Worm (Caenorhabditis elegans): ENCODE data around the gene B0410.1.

Gene B0410.1

ce11 chrX:2909227-2909626, 14.9 kb downstream of the B0410.1 start, which contains the start of gene nmy-1:
nmy-1 (plus strand) TSS chrX:2909527.
- no peak for TF ChIP-seq W03F9.2 (tag; optimal IDR thresholded peaks at IDR 0.05)
- no peak for TF ChIP-seq him-1 (tag; optimal IDR thresholded peaks at IDR 0.05)
- TF ChIP-seq dao-5 (tag; optimal IDR thresholded peaks at IDR 0.05), result no peak

DNA sequence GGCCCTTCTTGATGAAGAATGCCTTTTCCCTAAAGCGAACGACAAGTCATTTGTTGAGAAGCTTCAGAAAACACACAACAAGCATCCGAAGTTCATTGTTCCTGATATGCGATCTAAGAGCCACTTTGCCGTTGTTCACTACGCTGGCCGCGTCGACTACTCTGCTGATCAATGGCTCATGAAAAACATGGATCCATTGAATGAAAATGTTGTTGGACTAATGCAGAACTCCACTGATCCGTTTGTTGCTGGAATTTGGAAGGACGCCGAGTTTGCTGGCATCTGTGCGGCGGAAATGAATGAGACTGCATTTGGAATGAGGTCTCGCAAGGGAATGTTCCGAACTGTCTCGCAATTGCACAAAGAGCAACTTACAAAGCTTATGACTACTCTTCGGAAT, 18.3 kb downstream of the B0410.1 start:
- TF ChIP-seq W03F9.2 (tag; optimal IDR thresholded peaks at IDR 0.05), result no peak
- no peak for TF ChIP-seq him-1 (tag; optimal IDR thresholded peaks at IDR 0.05)
- TF ChIP-seq dao-5 (tag; optimal IDR thresholded peaks at IDR 0.05), result no peak

ce11 chrX:2919488-2919887, 25.1 kb downstream of the B0410.1 start:
- no peak for TF ChIP-seq him-1 (tag; optimal IDR thresholded peaks at IDR 0.05)
- no peak for TF ChIP-seq dao-5 (tag; optimal IDR thresholded peaks at IDR 0.05)
- TF ChIP-seq W03F9.2 (tag; optimal IDR thresholded peaks at IDR 0.05), result no peak

DNA sequence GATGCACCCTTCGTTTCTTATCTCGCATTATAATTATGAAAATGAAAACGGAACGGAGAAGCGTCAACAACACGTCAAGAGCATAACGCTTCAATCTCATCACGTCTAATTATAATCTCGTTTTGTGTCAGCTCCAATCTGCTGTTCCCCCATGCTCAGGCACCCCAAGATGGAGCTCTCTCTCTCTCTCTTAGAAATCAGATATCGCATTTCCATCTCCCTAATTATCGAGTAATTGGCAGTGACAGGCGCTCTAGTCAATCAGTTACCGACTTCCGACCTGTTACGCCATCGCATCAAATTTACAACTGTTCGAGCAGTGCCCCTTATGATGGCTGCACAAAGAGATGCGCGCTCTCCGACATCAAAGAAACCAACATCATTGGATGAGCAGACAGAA, 26.1 kb downstream of the B0410.1 start:
- TF ChIP-seq dao-5 (tag; optimal IDR thresholded peaks at IDR 0.05) (no peak), him-1 (tag; optimal IDR thresholded peaks at IDR 0.05) (no peak), W03F9.2 (tag; optimal IDR thresholded peaks at IDR 0.05) (no peak)

- TF ChIP-seq W03F9.2 (tag; optimal IDR thresholded peaks at IDR 0.05), result no peak
- no peak for TF ChIP-seq him-1 (tag; optimal IDR thresholded peaks at IDR 0.05)
- TF ChIP-seq dao-5 (tag; optimal IDR thresholded peaks at IDR 0.05), result no peak
Measured at ce11 chrX:2921737-2922136, 27.4 kb downstream of the B0410.1 start.

- no peak for TF ChIP-seq dao-5 (tag; optimal IDR thresholded peaks at IDR 0.05)
- no peak for TF ChIP-seq W03F9.2 (tag; optimal IDR thresholded peaks at IDR 0.05)
Measured at ce11 chrX:2922602-2923203, 28.3 kb downstream of the B0410.1 start.

DNA sequence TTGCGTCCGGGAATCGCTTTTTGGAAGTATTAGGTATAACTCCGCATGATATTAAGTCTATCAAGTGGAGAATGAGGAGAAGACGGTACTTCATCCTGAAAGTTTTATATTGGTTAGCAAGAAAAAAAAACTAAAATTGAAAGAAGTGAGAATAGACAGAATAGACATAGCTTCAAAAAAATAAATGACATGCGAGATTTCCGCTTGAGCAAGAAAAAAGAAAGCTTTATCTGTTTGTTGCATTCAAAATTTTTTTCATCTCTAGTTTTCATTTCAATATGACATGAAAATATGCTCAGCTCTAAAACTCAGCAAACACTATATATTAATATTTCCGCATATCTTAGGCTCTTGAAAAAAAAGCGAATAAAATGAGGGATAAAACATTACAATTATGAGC, 29.5 kb downstream of the B0410.1 start, which contains the start of gene hst-3.2:
TSS of gene hst-3.2 (minus strand) at position 101 of the 400 bp plus-strand sequence.
- no peak for TF ChIP-seq dao-5 (tag; optimal IDR thresholded peaks at IDR 0.05)
- no peak for TF ChIP-seq him-1 (tag; optimal IDR thresholded peaks at IDR 0.05)
- TF ChIP-seq W03F9.2 (tag; optimal IDR thresholded peaks at IDR 0.05), result no peak

DNA sequence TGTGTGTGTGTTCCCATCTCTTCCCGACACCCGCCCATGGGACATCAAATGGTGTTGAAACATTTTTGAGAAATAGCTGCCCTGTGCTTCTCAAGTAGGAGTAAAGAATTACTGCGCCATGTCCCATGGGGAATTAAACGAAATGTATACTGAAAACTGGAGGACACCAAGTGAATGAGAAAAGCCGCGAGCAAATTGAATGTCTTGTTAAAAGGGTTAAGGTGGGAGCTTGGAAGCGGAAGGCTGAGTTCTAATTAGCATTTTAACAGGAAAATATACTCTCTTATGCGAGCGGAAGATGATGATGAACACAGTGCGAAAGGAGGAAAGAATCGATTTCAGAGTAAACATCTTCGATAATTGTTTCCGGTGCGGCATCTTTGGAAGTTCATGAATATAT, 30.1 kb downstream of the B0410.1 start:
- no peak for TF ChIP-seq dao-5 (tag; optimal IDR thresholded peaks at IDR 0.05)
- no peak for TF ChIP-seq him-1 (tag; optimal IDR thresholded peaks at IDR 0.05)
- no peak for TF ChIP-seq W03F9.2 (tag; optimal IDR thresholded peaks at IDR 0.05)

DNA sequence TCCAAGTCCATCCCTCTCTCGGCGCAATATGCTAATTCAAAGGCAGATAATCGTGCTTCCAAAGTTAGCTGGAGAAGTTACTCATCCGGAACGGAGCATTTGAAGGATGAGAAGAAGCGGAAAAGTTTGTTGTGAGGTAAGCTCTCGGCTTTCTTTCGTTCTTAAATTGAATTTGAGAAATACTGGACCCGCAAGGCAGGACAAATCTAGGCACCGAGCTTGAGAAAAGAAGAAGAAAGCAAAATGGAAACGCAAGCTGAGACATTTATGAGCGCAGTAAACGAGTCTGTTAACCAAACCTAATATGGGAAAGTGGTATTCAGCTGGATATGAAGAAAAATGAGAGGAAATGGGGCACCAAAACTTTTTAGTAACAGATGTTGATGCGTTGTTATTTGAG, 31.6 kb downstream of the B0410.1 start:
- TF ChIP-seq dao-5 (tag; optimal IDR thresholded peaks at IDR 0.05) (no peak), him-1 (tag; optimal IDR thresholded peaks at IDR 0.05) (no peak), W03F9.2 (tag; optimal IDR thresholded peaks at IDR 0.05) (no peak)

DNA sequence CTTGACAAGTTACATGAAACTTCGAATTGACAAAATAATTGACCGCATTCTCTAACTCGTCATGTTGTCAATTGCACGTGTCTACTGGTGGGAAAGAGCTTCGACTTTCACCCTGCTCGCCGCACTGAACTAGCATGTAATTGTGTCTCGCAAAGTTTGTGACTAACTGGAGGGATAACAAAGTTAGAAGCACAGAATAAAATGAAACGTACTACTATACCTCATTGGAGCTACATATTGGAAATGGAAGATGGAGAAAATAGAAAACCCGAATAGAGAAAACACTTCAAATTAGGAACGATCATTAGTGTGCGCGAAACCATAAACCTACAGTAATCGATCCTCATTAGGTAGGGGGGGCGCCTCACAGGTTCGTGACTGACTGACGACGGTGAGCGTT, 33.2 kb downstream of the B0410.1 start:
- TF ChIP-seq W03F9.2 (tag; optimal IDR thresholded peaks at IDR 0.05) (no peak), him-1 (tag; optimal IDR thresholded peaks at IDR 0.05) (no peak), dao-5 (tag; optimal IDR thresholded peaks at IDR 0.05) (no peak)

DNA sequence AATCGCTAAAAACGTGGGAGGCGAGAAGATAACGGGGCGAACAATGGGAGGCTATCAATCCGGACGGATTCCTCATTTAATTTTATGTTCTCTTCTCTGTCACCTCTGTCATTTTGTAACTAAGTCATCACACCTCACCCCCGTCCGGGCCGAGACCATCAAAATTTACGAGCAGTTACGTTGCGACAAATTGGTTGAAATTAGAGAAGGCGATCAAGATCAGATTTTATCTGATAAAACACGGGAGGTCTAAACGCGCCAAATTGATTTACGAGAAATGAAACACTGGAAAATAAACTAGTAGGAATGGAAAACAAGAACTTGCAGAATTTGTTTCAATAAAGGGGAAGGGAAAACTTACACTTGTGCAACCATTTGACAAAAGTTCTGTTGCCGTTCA, 33.7 kb downstream of the B0410.1 start:
- TF ChIP-seq W03F9.2 (tag; optimal IDR thresholded peaks at IDR 0.05), result no peak

DNA sequence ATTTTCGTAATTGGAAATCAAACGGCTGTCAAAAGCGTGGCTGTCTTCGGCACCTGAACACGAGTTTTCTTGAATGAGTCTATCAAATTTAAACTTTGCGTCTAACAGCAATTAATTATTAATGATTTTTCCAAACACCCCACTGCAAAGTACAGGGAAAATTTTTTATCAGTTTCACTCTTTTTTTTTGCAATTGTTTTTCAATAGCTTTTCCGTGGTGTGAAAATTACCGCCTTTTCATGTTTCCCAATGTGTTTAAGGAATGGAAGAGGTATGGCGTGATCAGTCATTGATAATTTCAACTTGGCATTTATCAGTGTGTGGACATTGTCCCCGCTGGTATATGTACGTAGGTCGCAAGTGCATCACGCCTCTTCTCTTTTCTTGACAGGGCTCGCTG, 37.5 kb downstream of the B0410.1 start:
- TF ChIP-seq dao-5 (tag; optimal IDR thresholded peaks at IDR 0.05), result no peak
- TF ChIP-seq him-1 (tag; optimal IDR thresholded peaks at IDR 0.05), result no peak
- TF ChIP-seq W03F9.2 (tag; optimal IDR thresholded peaks at IDR 0.05), result no peak

ce11 chrX:2933061-2933460, 38.7 kb downstream of the B0410.1 start, which contains the start of gene fard-1:
fard-1 (plus strand) TSS chrX:2933361.
- TF ChIP-seq dao-5 (tag; optimal IDR thresholded peaks at IDR 0.05) (no peak), W03F9.2 (tag; optimal IDR thresholded peaks at IDR 0.05) (no peak), him-1 (tag; optimal IDR thresholded peaks at IDR 0.05) (no peak)

DNA sequence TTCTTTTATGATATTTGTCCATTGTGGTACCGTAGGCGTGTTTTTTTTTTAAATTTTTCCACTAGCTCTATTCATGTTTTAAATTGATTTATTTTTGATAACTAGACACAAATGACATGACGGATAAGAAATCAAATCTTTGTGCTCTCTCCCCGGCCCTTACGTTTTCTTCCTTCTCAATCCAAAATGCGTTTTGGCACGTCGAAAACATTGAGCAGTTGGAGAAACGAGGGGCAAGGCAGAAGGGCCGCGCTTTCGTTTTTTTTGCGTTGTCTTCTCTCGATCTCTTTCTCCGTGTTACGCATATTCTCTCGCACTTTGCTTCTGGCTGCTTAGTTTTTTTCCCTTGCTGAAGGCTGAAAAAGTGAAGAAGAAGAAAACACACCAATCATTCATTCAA, 44.7 kb downstream of the B0410.1 start:
- TF ChIP-seq W03F9.2 (tag; optimal IDR thresholded peaks at IDR 0.05) (no peak), him-1 (tag; optimal IDR thresholded peaks at IDR 0.05) (no peak), dao-5 (tag; optimal IDR thresholded peaks at IDR 0.05) (no peak)

- TF ChIP-seq W03F9.2 (tag; optimal IDR thresholded peaks at IDR 0.05) (no peak), him-1 (tag; optimal IDR thresholded peaks at IDR 0.05) (no peak), dao-5 (tag; optimal IDR thresholded peaks at IDR 0.05) (no peak)
Measured at ce11 chrX:2939526-2939925, 45.2 kb downstream of the B0410.1 start.
